Fruit fly (Drosophila melanogaster) whole organism, embryonic: ENCODE results near the gene CG43799.

Source experiments
- Adf1 ChIP-seq: fragments of 200-800 bp; sonication (Bioruptor generic); IDR thresholded peaks from 2 replicates; pipeline ENCODE4 v1.3.6; 2022; ENCODE audit warnings: missing biosample characterization, missing genetic modification characterization
- B-H1 ChIP-seq: fragments of 200-800 bp; sonication (Bioruptor generic); IDR thresholded peaks from 3 replicates; pipeline ENCODE4 v1.3.6; 2022; ENCODE audit warnings: missing biosample characterization, missing genetic modification characterization
- BEAF-32 ChIP-seq: fragments of 200-800 bp; sonication (Bioruptor generic); optimal IDR thresholded peaks from 3 replicates; lab custom pipeline; 2017; ENCODE audit warnings: missing biosample characterization, missing genetic modification characterization, mild to moderate bottlenecking, moderate library complexity, missing genetic modification reagents
- Bgb ChIP-seq: fragments of 200-800 bp; sonication (Bioruptor generic); IDR thresholded peaks from 2 replicates; pipeline ENCODE4 v1.3.6; 2022; ENCODE audit warnings: missing biosample characterization, missing genetic modification characterization; ENCODE audit not compliant: partially characterized antibody
- C15 ChIP-seq: fragments of 200-800 bp; sonication (Bioruptor generic); IDR thresholded peaks from 3 replicates; pipeline ENCODE4 v1.3.6; 2022; ENCODE audit warnings: missing biosample characterization, missing genetic modification characterization
- CG10209 ChIP-seq: fragments of 200-800 bp; sonication (Bioruptor generic); optimal IDR thresholded peaks from 3 replicates; lab custom pipeline; 2017; ENCODE audit warnings: missing biosample characterization, mild to moderate bottlenecking, missing genetic modification characterization, missing genetic modification reagents
- CG1024 ChIP-seq: fragments of 200-800 bp; sonication (Bioruptor generic); IDR thresholded peaks from 2 replicates; pipeline ENCODE4 v1.3.6; 2022; ENCODE audit warnings: missing biosample characterization, missing genetic modification characterization
- CG11093 ChIP-seq: fragments of 200-800 bp; sonication (Bioruptor generic); IDR thresholded peaks from 3 replicates; pipeline ENCODE4 v1.3.6; 2022; ENCODE audit warnings: missing biosample characterization, missing genetic modification characterization
- CG12155 ChIP-seq: fragments of 200-800 bp; sonication (Bioruptor generic); optimal IDR thresholded peaks from 3 replicates; lab custom pipeline; 2016; ENCODE audit warnings: missing biosample characterization, missing genetic modification characterization
- CG12744 ChIP-seq: fragments of 200-800 bp; sonication (Bioruptor generic); optimal IDR thresholded peaks from 2 replicates; lab custom pipeline; 2016; ENCODE audit warnings: missing biosample characterization, missing genetic modification characterization
- CG12769 ChIP-seq: fragments of 200-800 bp; sonication (Bioruptor generic); optimal IDR thresholded peaks from 2 replicates; lab custom pipeline; 2019; ENCODE audit warnings: missing biosample characterization, mild to moderate bottlenecking, missing genetic modification characterization, moderate library complexity
- CG13287 ChIP-seq: fragments of 200-800 bp; sonication (Bioruptor generic); IDR thresholded peaks from 2 replicates; pipeline ENCODE4 v1.3.6; 2022; ENCODE audit warnings: missing biosample characterization, missing genetic modification characterization; ENCODE audit not compliant: partially characterized antibody
- CG13894 ChIP-seq: fragments of 200-800 bp; sonication (Bioruptor generic); optimal IDR thresholded peaks from 3 replicates; lab custom pipeline; 2018; ENCODE audit warnings: missing biosample characterization, mild to moderate bottlenecking, missing genetic modification characterization, moderate library complexity
- CG14710 ChIP-seq: fragments of 200-800 bp; sonication (Bioruptor generic); optimal IDR thresholded peaks from 3 replicates; lab custom pipeline; 2019; ENCODE audit warnings: missing biosample characterization, mild to moderate bottlenecking, missing genetic modification characterization, moderate library complexity
- CG1602 ChIP-seq: fragments of 200-800 bp; sonication (Bioruptor generic); optimal IDR thresholded peaks from 3 replicates; lab custom pipeline; 2016; ENCODE audit warnings: missing biosample characterization, missing genetic modification characterization
- CG17328 ChIP-seq: fragments of 200-800 bp; sonication (Bioruptor generic); IDR thresholded peaks from 2 replicates; pipeline ENCODE4 v1.3.6; 2022; ENCODE audit warnings: missing biosample characterization, missing genetic modification characterization
- CG18599 ChIP-seq: fragments of 200-800 bp; sonication (Bioruptor generic); optimal IDR thresholded peaks from 3 replicates; lab custom pipeline; 2017; ENCODE audit warnings: missing biosample characterization, missing genetic modification characterization, mild to moderate bottlenecking, moderate library complexity, missing genetic modification reagents
- CG2120 ChIP-seq: fragments of 200-800 bp; sonication (Bioruptor generic); optimal IDR thresholded peaks from 3 replicates; lab custom pipeline; 2016; ENCODE audit warnings: missing biosample characterization, missing genetic modification characterization
- CG30431 ChIP-seq: fragments of 200-800 bp; sonication (Bioruptor generic); optimal IDR thresholded peaks from 2 replicates; lab custom pipeline; 2017; ENCODE audit warnings: missing biosample characterization, missing genetic modification characterization
- CG31441 ChIP-seq: fragments of 200-800 bp; sonication (Bioruptor generic); IDR thresholded peaks from 2 replicates; pipeline ENCODE4 v1.3.6; 2022; ENCODE audit warnings: missing biosample characterization, missing genetic modification characterization
- CG32532 ChIP-seq: fragments of 200-800 bp; sonication (Bioruptor generic); IDR thresholded peaks from 2 replicates; pipeline ENCODE4 v1.3.6; 2022; ENCODE audit warnings: missing biosample characterization, missing genetic modification characterization
- CG33213 ChIP-seq: fragments of 200-800 bp; sonication (Bioruptor generic); optimal IDR thresholded peaks from 3 replicates; lab custom pipeline; 2016; ENCODE audit warnings: missing biosample characterization, missing genetic modification characterization
- CG34422 ChIP-seq: fragments of 200-800 bp; sonication (Bioruptor generic); IDR thresholded peaks from 3 replicates; pipeline ENCODE4 v1.3.6; 2022; ENCODE audit warnings: missing biosample characterization, missing genetic modification characterization
- CG4730 ChIP-seq: fragments of 200-800 bp; sonication (Bioruptor generic); IDR thresholded peaks from 2 replicates; pipeline ENCODE4 v1.3.6; 2022; ENCODE audit warnings: missing biosample characterization, missing genetic modification characterization
- CG6654 ChIP-seq: fragments of 200-800 bp; sonication (Bioruptor generic); optimal IDR thresholded peaks from 2 replicates; lab custom pipeline; 2017; ENCODE audit warnings: missing biosample characterization, mild to moderate bottlenecking, missing genetic modification characterization
- CG7372 ChIP-seq: fragments of 200-800 bp; sonication (Bioruptor generic); IDR thresholded peaks from 2 replicates; pipeline ENCODE4 v1.3.6; 2022; ENCODE audit warnings: missing biosample characterization, missing genetic modification characterization
- CG8290 ChIP-seq, 3 experiments: fragments of 200-800 bp; sonication (Bioruptor generic); optimal IDR thresholded peaks; 2 replicates each; lab custom pipeline; 2016 to 2019; ENCODE audit warnings: missing biosample characterization in 3 of 3, missing genetic modification characterization in 3 of 3, mild to moderate bottlenecking in 2 of 3, moderate library complexity in 1 of 3
- Chrac-16 ChIP-seq: fragments of 200-800 bp; sonication (Bioruptor generic); optimal IDR thresholded peaks from 3 replicates; lab custom pipeline; 2016; ENCODE audit warnings: missing biosample characterization, missing genetic modification characterization
- Deaf1 ChIP-seq: fragments of 200-800 bp; optimal IDR thresholded peaks from 3 replicates; lab custom pipeline; 2019; ENCODE audit warnings: missing biosample characterization, mild to moderate bottlenecking, missing genetic modification characterization, moderate library complexity
- H2.0 ChIP-seq: fragments of 200-800 bp; sonication (Bioruptor generic); IDR thresholded peaks from 2 replicates; pipeline ENCODE4 v1.3.6; 2022; ENCODE audit warnings: missing biosample characterization, missing genetic modification characterization
- HLH4C ChIP-seq: fragments of 200-800 bp; sonication (Bioruptor generic); IDR thresholded peaks from 3 replicates; pipeline ENCODE4 v1.3.6; 2022; ENCODE audit warnings: missing biosample characterization, missing genetic modification characterization; ENCODE audit not compliant: partially characterized antibody
- Hey ChIP-seq: fragments of 200-800 bp; sonication (Bioruptor generic); optimal IDR thresholded peaks from 3 replicates; lab custom pipeline; 2018; ENCODE audit warnings: missing biosample characterization, mild to moderate bottlenecking, missing genetic modification characterization
- HmgZ ChIP-seq: fragments of 200-800 bp; sonication (Bioruptor generic); optimal IDR thresholded peaks from 2 replicates; lab custom pipeline; 2018; ENCODE audit warnings: missing biosample characterization, mild to moderate bottlenecking, missing genetic modification characterization
- Jarid2 ChIP-seq: fragments of 200-800 bp; sonication (Bioruptor generic); optimal IDR thresholded peaks from 3 replicates; lab custom pipeline; 2017; ENCODE audit warnings: mild to moderate bottlenecking, missing biosample characterization, missing genetic modification reagents, missing genetic modification characterization
- NK7.1 ChIP-seq: fragments of 200-800 bp; sonication (Bioruptor generic); optimal IDR thresholded peaks from 3 replicates; lab custom pipeline; 2016; ENCODE audit warnings: missing biosample characterization, missing genetic modification characterization
- Ptx1 ChIP-seq: fragments of 200-800 bp; sonication (Bioruptor generic); IDR thresholded peaks from 2 replicates; pipeline ENCODE4 v1.3.6; 2022; ENCODE audit warnings: missing biosample characterization, missing genetic modification characterization
- Side ChIP-seq: fragments of 200-800 bp; sonication (Bioruptor generic); optimal IDR thresholded peaks from 2 replicates; lab custom pipeline; 2016; ENCODE audit warnings: missing biosample characterization, missing genetic modification characterization
- Sry-β ChIP-seq: fragments of 200-800 bp; sonication (Bioruptor generic); optimal IDR thresholded peaks from 2 replicates; lab custom pipeline; 2018; ENCODE audit warnings: missing biosample characterization, mild to moderate bottlenecking, missing genetic modification characterization, moderate library complexity
- crol ChIP-seq: fragments of 200-800 bp; sonication (Bioruptor generic); IDR thresholded peaks from 2 replicates; pipeline ENCODE4 v1.3.6; 2022; ENCODE audit warnings: missing biosample characterization, missing genetic modification characterization
- disco-r ChIP-seq: fragments of 200-800 bp; sonication (Bioruptor generic); optimal IDR thresholded peaks from 2 replicates; lab custom pipeline; 2016; ENCODE audit warnings: missing biosample characterization, missing genetic modification characterization
- exex ChIP-seq: fragments of 200-800 bp; sonication (Bioruptor generic); optimal IDR thresholded peaks from 4 replicates; lab custom pipeline; 2018; ENCODE audit warnings: missing biosample characterization, mild to moderate bottlenecking, missing genetic modification characterization, moderate library complexity
- ftz-f1 ChIP-seq: fragments of 200-800 bp; sonication (Bioruptor generic); optimal IDR thresholded peaks from 2 replicates; lab custom pipeline; 2016; ENCODE audit warnings: missing biosample characterization, missing genetic modification characterization
- gt ChIP-seq: fragments of 200-800 bp; sonication (Bioruptor generic); IDR thresholded peaks from 2 replicates; pipeline ENCODE4 v1.3.6; 2022; ENCODE audit warnings: missing biosample characterization, missing genetic modification characterization
- mirr ChIP-seq: fragments of 200-800 bp; sonication (Bioruptor generic); optimal IDR thresholded peaks from 3 replicates; lab custom pipeline; 2018; ENCODE audit warnings: missing biosample characterization, mild to moderate bottlenecking, missing genetic modification characterization
- onecut ChIP-seq: fragments of 200-800 bp; sonication (Bioruptor generic); IDR thresholded peaks from 2 replicates; pipeline ENCODE4 v1.3.6; 2022; ENCODE audit warnings: missing biosample characterization, missing genetic modification characterization
- otp ChIP-seq: fragments of 200-800 bp; sonication (Bioruptor generic); IDR thresholded peaks from 3 replicates; pipeline ENCODE4, ENCODE4 v1.3.6; 2022; ENCODE audit warnings: missing biosample characterization, missing genetic modification characterization
- pnt ChIP-seq: fragments of 200-800 bp; sonication (Bioruptor generic); optimal IDR thresholded peaks from 3 replicates; lab custom pipeline; 2016; ENCODE audit warnings: missing biosample characterization, missing genetic modification characterization
- sob ChIP-seq: fragments of 200-800 bp; sonication (Bioruptor generic); IDR thresholded peaks from 2 replicates; pipeline ENCODE4 v1.3.6; 2022; ENCODE audit warnings: missing biosample characterization, missing genetic modification characterization
- sqz ChIP-seq: fragments of 200-800 bp; sonication (Bioruptor generic); optimal IDR thresholded peaks from 3 replicates; lab custom pipeline; 2018; ENCODE audit warnings: missing biosample characterization, mild to moderate bottlenecking, missing genetic modification characterization
- toy ChIP-seq: fragments of 200-800 bp; sonication (Bioruptor generic); IDR thresholded peaks from 2 replicates; pipeline ENCODE4 v1.3.6; 2022; ENCODE audit warnings: missing biosample characterization, missing genetic modification characterization
- zen2 ChIP-seq: fragments of 200-800 bp; sonication (Bioruptor generic); IDR thresholded peaks from 3 replicates; pipeline ENCODE4 v1.3.6; 2022; ENCODE audit warnings: missing biosample characterization, missing genetic modification characterization; ENCODE audit not compliant: partially characterized antibody

Gene CG43799

dm6 chr2L:7240311-7240710 lies 12.8 kb downstream of the CG43799 start (continued):
- TF ChIP-seq CG10209: no peak
- no peak for TF ChIP-seq ftz-f1 (GFP tag; lab: Kevin White, UChicago)
- TF ChIP-seq C15 (GFP tag; lab: Robert Waterston, UW): no peak
- no peak for TF ChIP-seq CG12155 (GFP tag; lab: Kevin White, UChicago)
- peak; percentile 77 for TF ChIP-seq mirr (GFP tag; lab: Kevin White, UChicago)
- no peak for TF ChIP-seq crol (GFP tag; lab: Robert Waterston, UW)
- no peak for TF ChIP-seq Sry-β (GFP tag; lab: Kevin White, UChicago)
- TF ChIP-seq disco-r (GFP tag; lab: Kevin White, UChicago): no peak
- no peak for TF ChIP-seq HLH4C (GFP tag; lab: Robert Waterston, UW)
- TF ChIP-seq Chrac-16 (GFP tag; lab: Kevin White, UChicago): no peak
- no peak for TF ChIP-seq HmgZ (tag; lab: Kevin White, UChicago)
- TF ChIP-seq sob: 0 out of 2 replicates have a peak, but pooled peaks have one; percentile 21
- TF ChIP-seq Bgb (GFP tag; lab: Robert Waterston, UW): peak; percentile 36; the same call in 1 of the 2 replicates
- TF ChIP-seq CG11093 (GFP tag; lab: Robert Waterston, UW): no peak
- TF ChIP-seq gt (GFP tag; lab: Robert Waterston, UW): no peak
- TF ChIP-seq CG12744 (GFP tag; lab: Kevin White, UChicago): no peak
- no peak for TF ChIP-seq onecut
- no peak for TF ChIP-seq NK7.1 (GFP tag; lab: Kevin White, UChicago)
- no peak for TF ChIP-seq CG1024 (GFP tag; lab: Robert Waterston, UW)
- no peak for TF ChIP-seq CG13894 (tag; lab: Kevin White, UChicago)
- TF ChIP-seq CG17328 (GFP tag; lab: Robert Waterston, UW): no peak
- TF ChIP-seq otp (GFP tag; lab: Robert Waterston, UW): no peak
- TF ChIP-seq Ptx1 (GFP tag; lab: Robert Waterston, UW): no peak
- peak; percentile 52 for TF ChIP-seq Jarid2
- TF ChIP-seq CG30431 (GFP tag; lab: Kevin White, UChicago): no peak
- peak; percentile 99 for TF ChIP-seq exex (tag; lab: Kevin White, UChicago)
- TF ChIP-seq H2.0: no peak
- TF ChIP-seq CG33213 (GFP tag; lab: Kevin White, UChicago): no peak
- TF ChIP-seq CG1602 (GFP tag; lab: Kevin White, UChicago): no peak
- TF ChIP-seq B-H1: no peak
- TF ChIP-seq Deaf1 (tag; lab: Kevin White, UChicago): peak; percentile 81
- TF ChIP-seq Hey: peak; percentile 9
- TF ChIP-seq CG12769 (tag; lab: Kevin White, UChicago): peak; percentile 40
- no peak for TF ChIP-seq CG8290 (GFP tag; optimal IDR thresholded peaks at IDR 0.05; lab: Kevin White, UChicago)
- TF ChIP-seq CG8290 (tag; optimal IDR thresholded peaks at IDR 0.05; lab: Kevin White, UChicago): peak in 1 of 2 experiments; percentile 3
- TF ChIP-seq CG4730 (GFP tag; lab: Robert Waterston, UW): no peak
- no peak for TF ChIP-seq CG14710 (tag; lab: Kevin White, UChicago)
- no peak for TF ChIP-seq Side (GFP tag; lab: Kevin White, UChicago)
- no peak for TF ChIP-seq CG18599 (GFP tag; lab: Kevin White, UChicago)
- no peak for TF ChIP-seq zen2
- TF ChIP-seq CG6654 (GFP tag; lab: Kevin White, UChicago): no peak
- no peak for TF ChIP-seq CG31441 (GFP tag; lab: Robert Waterston, UW)
- TF ChIP-seq sqz: no peak
- no peak for TF ChIP-seq BEAF-32
- no peak for TF ChIP-seq pnt (GFP tag; lab: Kevin White, UChicago)
- peak; percentile 28; the same call in 1 of the 2 replicates for TF ChIP-seq CG13287
- no peak for TF ChIP-seq CG2120 (GFP tag; lab: Kevin White, UChicago)
- peak; percentile 12; the same call in 1 of the 2 replicates for TF ChIP-seq CG32532 (GFP tag; lab: Robert Waterston, UW)
- no peak for TF ChIP-seq toy
- TF ChIP-seq Adf1 (GFP tag; lab: Robert Waterston, UW): peak; percentile 94
- TF ChIP-seq CG34422 (GFP tag; lab: Robert Waterston, UW): 0 out of 3 replicates have a peak, but pooled peaks have one; percentile 37
- TF ChIP-seq CG7372: no peak
